Fruit fly (Drosophila melanogaster) whole organism, pupa: ENCODE measurements around the gene CG10863.

Experiments used
- CG4496 ChIP-seq: fragments of 200-800 bp; sonication (Bioruptor generic); IDR thresholded peaks from 3 replicates; pipeline ENCODE4 v1.3.6; 2022; ENCODE audit warnings: missing biosample characterization, missing genetic modification characterization
- EcR ChIP-seq: fragments of 200-800 bp; sonication (Bioruptor generic); optimal IDR thresholded peaks from 3 replicates; lab custom pipeline; 2019; ENCODE audit warnings: missing biosample characterization, missing genetic modification characterization, mild to moderate bottlenecking, moderate library complexity, missing genetic modification reagents
- fd96Ca ChIP-seq: fragments of 200-800 bp; sonication (Bioruptor generic); IDR thresholded peaks from 3 replicates; pipeline ENCODE4 v1.3.6; 2022; ENCODE audit warnings: missing biosample characterization, missing genetic modification characterization
- gl ChIP-seq: fragments of 200-800 bp; sonication (Bioruptor generic); optimal IDR thresholded peaks from 2 replicates; lab custom pipeline; 2018; ENCODE audit warnings: missing biosample characterization, mild to moderate bottlenecking, missing genetic modification characterization

DNA sequence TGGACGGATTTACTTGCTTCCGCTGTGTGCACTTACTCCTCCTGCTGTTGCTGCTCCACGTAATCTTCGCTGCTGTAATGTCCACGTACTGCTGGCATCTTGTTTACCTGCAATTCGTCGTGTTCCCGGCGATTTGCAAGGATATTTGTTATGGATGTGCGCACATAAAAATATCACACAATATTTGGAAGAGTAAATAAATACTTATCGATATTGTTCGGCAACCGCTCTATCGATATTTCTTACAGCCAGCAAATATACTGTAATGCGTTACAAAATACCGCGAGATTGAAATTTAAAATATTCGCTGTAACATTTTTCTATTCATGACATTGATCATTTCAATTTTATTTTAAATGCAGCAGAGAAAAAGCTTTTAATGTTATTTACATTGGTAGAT is 4.5 kb downstream of the CG10863 start, which contains the start of gene CG10866:
- TF ChIP-seq fd96Ca (GFP tag; lab: Robert Waterston, UW) (no peak), CG4496 (GFP tag; lab: Robert Waterston, UW) (no peak), gl (tag; lab: Kevin White, UChicago) (no peak), EcR (GFP tag; lab: Kevin White, UChicago) (no peak)
